Fruit fly (Drosophila melanogaster) whole organism, wandering third instar larva: Measurements from ENCODE around the gene CG13101.

Experiments used
- Abd-B ChIP-seq: fragments of >200 bp; optimal IDR thresholded peaks from 2 replicates; lab custom pipeline; 2017; ENCODE audit warnings: missing biosample characterization, missing genetic modification characterization
- CG32264 ChIP-seq: fragments of 200-800 bp; sonication (Bioruptor generic); optimal IDR thresholded peaks from 2 replicates; lab custom pipeline; 2016; ENCODE audit warnings: missing biosample characterization, missing genetic modification characterization
- CG9705 ChIP-seq: fragments of 200-800 bp; sonication (Bioruptor generic); optimal IDR thresholded peaks from 2 replicates; lab custom pipeline; 2018; ENCODE audit warnings: missing biosample characterization, mild to moderate bottlenecking, missing genetic modification characterization
- CrebA ChIP-seq: fragments of 200-800 bp; sonication (Bioruptor generic); optimal IDR thresholded peaks from 2 replicates; lab custom pipeline; 2016; ENCODE audit warnings: missing biosample characterization, mild to moderate bottlenecking, missing genetic modification characterization, borderline replicate concordance
- Dfd ChIP-seq: fragments of >200 bp; optimal IDR thresholded peaks from 2 replicates; lab custom pipeline; 2017; ENCODE audit warnings: missing biosample characterization, missing genetic modification characterization
- Dif ChIP-seq: fragments of 200-275, 200-300 bp; sonication (Bioruptor generic); optimal IDR thresholded peaks from 2 replicates; lab custom pipeline; 2018; ENCODE audit warnings: missing biosample characterization, missing genetic modification characterization; ENCODE audit not compliant: partially characterized antibody
- GATAd ChIP-seq: sonication (Bioruptor generic); optimal IDR thresholded peaks from 2 replicates; lab custom pipeline; 2016; ENCODE audit warnings: missing biosample characterization, missing genetic modification characterization
- HLH106 ChIP-seq: fragments of 200-800 bp; optimal IDR thresholded peaks from 3 replicates; lab custom pipeline; 2019; ENCODE audit warnings: missing biosample characterization, mild to moderate bottlenecking, missing genetic modification characterization, moderate library complexity
- Hnf4 ChIP-seq: fragments of 200-800 bp; sonication (Bioruptor generic); optimal IDR thresholded peaks from 2 replicates; lab custom pipeline; 2016; ENCODE audit warnings: missing biosample characterization, mild to moderate bottlenecking, missing genetic modification characterization
- Hr78 ChIP-seq: fragments of >200 bp; optimal IDR thresholded peaks from 2 replicates; lab custom pipeline; 2017; ENCODE audit warnings: missing biosample characterization, missing genetic modification characterization
- Hr83 ChIP-seq: fragments of 200-300 bp; sonication (Bioruptor generic); optimal IDR thresholded peaks from 2 replicates; lab custom pipeline; 2016; ENCODE audit warnings: missing biosample characterization, mild to moderate bottlenecking, missing genetic modification characterization, moderate library complexity; ENCODE audit not compliant: poor library complexity, severe bottlenecking
- Jra ChIP-seq: sonication (Bioruptor generic); optimal IDR thresholded peaks from 2 replicates; lab custom pipeline; 2016; ENCODE audit warnings: missing biosample characterization, missing genetic modification characterization
- Mio ChIP-seq: sonication (Bioruptor generic); optimal IDR thresholded peaks from 2 replicates; lab custom pipeline; 2016; ENCODE audit warnings: missing biosample characterization, missing genetic modification characterization
- Myc ChIP-seq: fragments of >200 bp; optimal IDR thresholded peaks from 2 replicates; lab custom pipeline; 2017
- N ChIP-seq: fragments of >200 bp; optimal IDR thresholded peaks from 2 replicates; lab custom pipeline; 2018; ENCODE audit warnings: missing biosample characterization, missing external identifiers, missing genetic modification characterization
- OdsH ChIP-seq: fragments of 200-800 bp; sonication (Bioruptor generic); optimal IDR thresholded peaks from 2 replicates; lab custom pipeline; 2016; ENCODE audit warnings: missing biosample characterization, mild to moderate bottlenecking, missing genetic modification characterization
- Rel ChIP-seq, 2 experiments: fragments of 200-800 bp; sonication (Bioruptor generic) in 1 of 2; optimal IDR thresholded peaks; 2 replicates in 1 of 2; 3 replicates in 1 of 2; lab custom pipeline; 2016 to 2019; ENCODE audit warnings: mild to moderate bottlenecking in 2 of 2, missing biosample characterization in 2 of 2, missing genetic modification characterization in 2 of 2, moderate library complexity in 1 of 2
- Sp1 ChIP-seq: fragments of 200-800 bp; sonication (Bioruptor generic); optimal IDR thresholded peaks from 3 replicates; lab custom pipeline; 2019; ENCODE audit warnings: missing biosample characterization, mild to moderate bottlenecking, missing genetic modification characterization, moderate library complexity
- Vsx2 ChIP-seq: fragments of 200-300, 225-300 bp; sonication (Bioruptor generic); optimal IDR thresholded peaks from 2 replicates; lab custom pipeline; 2018; ENCODE audit warnings: missing biosample characterization, missing genetic modification characterization; ENCODE audit not compliant: partially characterized antibody
- br ChIP-seq: fragments of 200-800 bp; sonication (Bioruptor generic); optimal IDR thresholded peaks from 2 replicates; lab custom pipeline; 2016; ENCODE audit warnings: missing biosample characterization, missing genetic modification characterization
- brk ChIP-seq: fragments of 200-800 bp; sonication (Bioruptor generic); optimal IDR thresholded peaks from 2 replicates; lab custom pipeline; 2016; ENCODE audit warnings: missing biosample characterization, mild to moderate bottlenecking, missing genetic modification characterization
- dl ChIP-seq, 2 experiments: fragments of 175-275, 200-275 bp in 1 of 2; fragments of 200-275 bp in 1 of 2; sonication (Bioruptor generic); optimal IDR thresholded peaks; lab custom pipeline; 2018; ENCODE audit warnings: mild to moderate bottlenecking in 2 of 2, missing biosample characterization in 2 of 2, missing genetic modification characterization in 2 of 2, moderate library complexity in 2 of 2; ENCODE audit not compliant: partially characterized antibody in 2 of 2, insufficient read depth in 1 of 2
- dmrt93B ChIP-seq: fragments of 200-800 bp; sonication (Bioruptor generic); optimal IDR thresholded peaks from 2 replicates; lab custom pipeline; 2018; ENCODE audit warnings: missing biosample characterization, mild to moderate bottlenecking, missing genetic modification characterization
- dsf ChIP-seq: sonication (Bioruptor generic); optimal IDR thresholded peaks from 2 replicates; lab custom pipeline; 2016; ENCODE audit warnings: missing biosample characterization, missing genetic modification characterization, borderline replicate concordance
- ey ChIP-seq: fragments of 200-800 bp; sonication (Bioruptor generic); optimal IDR thresholded peaks from 2 replicates; lab custom pipeline; 2016; ENCODE audit warnings: missing biosample characterization, missing genetic modification characterization
- foxo ChIP-seq, 2 experiments: fragments of 200-800 bp; sonication (Bioruptor generic); optimal IDR thresholded peaks; 2 replicates in 1 of 2; 3 replicates in 1 of 2; lab custom pipeline; 2016 to 2017; ENCODE audit warnings: missing biosample characterization in 2 of 2, missing genetic modification characterization in 2 of 2
- fru ChIP-seq: fragments of 200-800 bp; sonication (Bioruptor generic); optimal IDR thresholded peaks from 3 replicates; lab custom pipeline; 2016; ENCODE audit warnings: missing biosample characterization, mild to moderate bottlenecking, missing genetic modification characterization
- h ChIP-seq: fragments of 200-800 bp; sonication (Bioruptor generic); optimal IDR thresholded peaks from 3 replicates; lab custom pipeline; 2016; ENCODE audit warnings: missing biosample characterization, mild to moderate bottlenecking, missing genetic modification characterization
- jim ChIP-seq: fragments of 175-275, 200-325 bp; sonication (Bioruptor generic); optimal IDR thresholded peaks from 2 replicates; lab custom pipeline; 2016; ENCODE audit warnings: missing biosample characterization, mild to moderate bottlenecking, missing genetic modification characterization
- lola ChIP-seq: fragments of >200 bp; optimal IDR thresholded peaks from 2 replicates; lab custom pipeline; 2017; ENCODE audit warnings: missing biosample characterization, missing genetic modification characterization
- pan ChIP-seq: fragments of >200 bp; optimal IDR thresholded peaks from 2 replicates; lab custom pipeline; 2017
- psq ChIP-seq: fragments of 200-800 bp; sonication (Bioruptor generic); optimal IDR thresholded peaks from 3 replicates; lab custom pipeline; 2017; ENCODE audit warnings: missing biosample characterization, mild to moderate bottlenecking, missing genetic modification characterization, moderate library complexity
- rgr ChIP-seq: fragments of 200-800 bp; sonication (Bioruptor generic); optimal IDR thresholded peaks from 3 replicates; lab custom pipeline; 2016; ENCODE audit warnings: missing biosample characterization, mild to moderate bottlenecking, missing genetic modification characterization
- sage ChIP-seq: fragments of 200-800 bp; sonication (Bioruptor generic); optimal IDR thresholded peaks from 2 replicates; lab custom pipeline; 2016; ENCODE audit warnings: missing biosample characterization, mild to moderate bottlenecking, missing genetic modification characterization
- sv ChIP-seq: fragments of 200-800 bp; sonication (Bioruptor generic); optimal IDR thresholded peaks from 3 replicates; lab custom pipeline; 2016; ENCODE audit warnings: missing biosample characterization, missing genetic modification characterization
- tai ChIP-seq: sonication (Bioruptor generic); optimal IDR thresholded peaks from 2 replicates; lab custom pipeline; 2016; ENCODE audit warnings: missing biosample characterization, missing genetic modification characterization
- usp ChIP-seq: fragments of >200 bp; optimal IDR thresholded peaks from 2 replicates; lab custom pipeline; 2017; ENCODE audit warnings: missing biosample characterization, missing genetic modification characterization
- woc ChIP-seq: sonication (Bioruptor generic); optimal IDR thresholded peaks from 2 replicates; lab custom pipeline; 2016; ENCODE audit warnings: missing biosample characterization, mild to moderate bottlenecking, missing genetic modification characterization

The CG13101 gene

DNA sequence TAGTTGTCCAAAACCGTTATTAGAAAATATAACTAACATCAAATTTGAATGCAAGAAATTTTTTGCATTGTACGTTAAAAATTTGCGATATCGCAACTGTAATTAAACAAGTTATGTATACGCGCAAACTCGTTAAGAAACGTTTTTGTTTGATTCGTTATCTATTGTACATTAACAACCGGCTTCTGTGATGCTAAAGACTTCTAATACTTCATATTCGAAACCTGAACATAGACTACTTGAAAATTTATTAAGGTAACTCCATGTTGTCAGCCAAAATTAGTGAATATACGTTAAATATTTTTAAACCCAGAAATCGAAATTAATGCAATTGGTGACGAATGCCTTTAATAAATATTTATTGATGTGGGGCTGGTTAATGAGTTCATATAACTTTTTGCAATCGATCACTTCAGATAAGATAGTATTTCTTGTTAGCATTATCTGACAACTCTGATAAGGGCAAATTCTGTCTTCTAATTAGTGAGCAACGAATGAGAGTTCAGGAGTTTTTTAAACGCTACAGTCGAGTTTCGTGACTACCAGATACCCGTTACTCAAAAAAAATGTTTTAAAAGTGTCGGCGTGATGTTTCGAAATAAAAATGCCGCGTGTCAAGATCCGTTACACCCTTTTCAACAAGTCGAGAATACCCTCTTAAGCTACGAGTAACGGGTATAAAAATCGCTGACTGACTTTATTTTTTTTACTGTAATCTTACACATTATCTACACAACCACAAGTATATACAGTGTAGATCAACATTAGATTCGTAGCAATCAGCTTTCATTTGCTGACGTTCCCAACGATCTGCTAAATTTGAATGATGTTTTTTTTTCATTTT, 32.3 kb downstream of the CG13101 start (continued):
- no peak for TF ChIP-seq dmrt93B (GFP tag; lab: Kevin White, UChicago)
- TF ChIP-seq Vsx2 (GFP tag; lab: Kevin White, UChicago), result peak; percentile 49

DNA sequence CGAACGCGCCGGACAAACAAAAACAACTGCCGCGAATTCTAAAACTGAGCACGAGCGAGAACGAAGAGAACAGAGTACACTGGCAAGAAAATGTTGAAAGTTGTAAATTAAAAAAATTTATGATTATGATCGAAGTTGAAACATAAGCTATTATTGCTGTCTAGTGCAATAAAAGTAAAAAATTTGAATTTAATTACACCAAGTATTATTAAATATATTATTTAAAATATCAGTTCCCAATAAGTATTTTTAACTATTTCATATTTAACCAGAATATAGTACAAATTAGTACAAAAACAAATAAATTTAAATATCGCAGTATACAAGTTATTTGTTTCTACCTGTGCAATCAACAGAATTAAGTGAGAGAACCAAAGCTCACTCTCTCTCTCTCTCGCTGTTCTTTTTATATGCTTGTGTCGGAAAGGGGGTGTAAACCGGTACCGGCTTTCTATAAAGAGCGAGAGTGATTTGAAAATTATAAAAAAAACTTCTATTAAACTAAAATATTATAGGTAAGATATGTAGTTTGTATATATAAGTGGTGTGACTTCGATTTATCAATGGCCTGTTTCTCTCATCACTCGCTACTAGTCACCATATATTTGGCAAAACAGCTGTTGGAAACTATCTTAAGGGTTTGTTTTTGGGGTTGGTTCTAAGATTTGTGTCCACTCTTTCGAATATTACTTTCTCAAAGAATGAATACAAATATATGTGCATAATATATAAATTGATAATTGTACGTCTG, 33.3 kb downstream of the CG13101 start, which contains the start of gene C1GalTA:
C1GalTA (minus strand) TSS at position 33 of the 751 bp plus-strand sequence.
- TF ChIP-seq Sp1 (GFP tag; lab: Kevin White, UChicago) (peak; percentile 99), CG32264 (GFP tag; lab: Kevin White, UChicago) (no peak), Abd-B (GFP tag; lab: Kevin White, UChicago) (no peak), Hnf4 (GFP tag; lab: Kevin White, UChicago) (peak; percentile 83), OdsH (GFP tag; lab: Kevin White, UChicago) (peak; percentile 98), Jra (GFP tag; lab: Kevin White, UChicago) (peak; percentile 36), lola (GFP tag; lab: Kevin White, UChicago) (no peak), Rel (GFP tag; optimal IDR thresholded peaks at IDR 0.05; lab: Kevin White, UChicago) (peak; percentile 65), Rel (tag; optimal IDR thresholded peaks at IDR 0.05; lab: Kevin White, UChicago) (peak; percentile 90), Hr78 (no peak), ey (peak; percentile 69), Myc (lab: Kevin White, UChicago) (no peak), foxo (GFP tag; optimal IDR thresholded peaks at IDR 0.05; lab: Kevin White, UChicago) (peak in 1 of 2 experiments; percentile 98), brk (GFP tag; lab: Kevin White, UChicago) (peak; percentile 88), CrebA (no peak), br (GFP tag; lab: Kevin White, UChicago) (peak; percentile 81), pan (lab: Kevin White, UChicago) (no peak), Dif (GFP tag; lab: Kevin White, UChicago) (peak; percentile 70), Mio (GFP tag; lab: Kevin White, UChicago) (no peak), dmrt93B (GFP tag; lab: Kevin White, UChicago) (peak; percentile 96), GATAd (GFP tag; lab: Kevin White, UChicago) (no peak), dl (GFP tag; optimal IDR thresholded peaks at IDR 0.05; lab: Kevin White, UChicago; ENCODE audit: insufficient read depth in 1 of 2, partially characterized antibody in 2 of 2) (peak; percentile 36 to 42), Vsx2 (GFP tag; lab: Kevin White, UChicago) (no peak), h (GFP tag; lab: Kevin White, UChicago) (peak; percentile 88), Hr83 (GFP tag; lab: Kevin White, UChicago) (no peak), fru (peak; percentile 88), CG9705 (GFP tag; lab: Kevin White, UChicago) (peak; percentile 92), N (GFP tag; lab: Kevin White, UChicago) (no peak), sv (GFP tag; lab: Kevin White, UChicago) (peak; percentile 87), woc (GFP tag; lab: Kevin White, UChicago) (peak; percentile 69), Dfd (peak; percentile 80), tai (peak; percentile 41), sage (GFP tag; lab: Kevin White, UChicago) (peak; percentile 29), dsf (GFP tag; lab: Kevin White, UChicago) (no peak), HLH106 (tag; lab: Kevin White, UChicago) (peak; percentile 99), rgr (GFP tag; lab: Kevin White, UChicago) (peak; percentile 96), jim (GFP tag; lab: Kevin White, UChicago) (no peak), psq (GFP tag; lab: Kevin White, UChicago) (peak; percentile 96), usp (no peak)
